Worm (Caenorhabditis elegans) whole organism, young adult: ENCODE data around the gene str-177.

Experiments
- C17E4.6 ChIP-seq: fragments of 200-800 bp; sonication (Bioruptor generic); IDR thresholded peaks from 2 replicates; pipeline ENCODE4 v1.3.6; 2022; ENCODE audit warnings: missing genetic modification reagents, missing genetic modification characterization, missing compliant biosample characterization
- D2030.7 ChIP-seq: fragments of 200-800 bp; sonication (Bioruptor generic); IDR thresholded peaks from 2 replicates; pipeline ENCODE4 v1.3.6; 2022; ENCODE audit warnings: missing genetic modification reagents, missing genetic modification characterization, missing compliant biosample characterization
- F39B2.1 ChIP-seq: fragments of 200-800 bp; sonication (Bioruptor generic); IDR thresholded peaks from 2 replicates; pipeline ENCODE4 v1.3.6; 2022; ENCODE audit warnings: missing genetic modification reagents, missing genetic modification characterization, missing compliant biosample characterization
- F52B5.7 ChIP-seq: sonication (generic microtip); optimal IDR thresholded peaks from 2 replicates; lab custom pipeline; 2016; ENCODE audit warnings: mild to moderate bottlenecking, missing genetic modification characterization, missing compliant biosample characterization
- F55B11.4 ChIP-seq: sonication (generic microtip); optimal IDR thresholded peaks from 2 replicates; lab custom pipeline; 2016; ENCODE audit warnings: missing compliant biosample characterization, missing genetic modification characterization, borderline replicate concordance; ENCODE audit not compliant: insufficient read depth
- Y79H2A.3 ChIP-seq: fragments of 200-800 bp; sonication (Bioruptor generic); conservative IDR thresholded peaks from 2 replicates; pipeline ENCODE4 v1.3.6; 2022; ENCODE audit warnings: missing genetic modification reagents, missing genetic modification characterization, missing compliant biosample characterization
- Y95B8A.8 ChIP-seq: fragments of 200-800 bp; sonication (Bioruptor generic); IDR thresholded peaks from 2 replicates; pipeline ENCODE4 v1.3.6; 2022; ENCODE audit warnings: missing genetic modification reagents, missing genetic modification characterization, missing compliant biosample characterization
- ZK185.1 ChIP-seq: sonication (generic microtip); optimal IDR thresholded peaks from 2 replicates; lab custom pipeline; 2016; ENCODE audit warnings: mild to moderate bottlenecking, missing genetic modification characterization, missing compliant biosample characterization; ENCODE audit not compliant: poor library complexity, severe bottlenecking
- ama-1 ChIP-seq, 3 experiments: fragments of 150-350 bp in 1 of 3; sonication (generic microtip) in 2 of 3; optimal IDR thresholded peaks; 2 replicates each; lab custom pipeline; 2014 to 2018; ENCODE audit warnings: missing biosample characterization in 2 of 3, missing genetic modification characterization in 2 of 3, missing genetic modification reagents in 2 of 3
- aptf-3 ChIP-seq: fragments of 200-800 bp; sonication (Bioruptor generic); IDR thresholded peaks from 2 replicates; pipeline ENCODE4 v1.3.6; 2022; ENCODE audit warnings: missing genetic modification characterization, missing compliant biosample characterization
- atf-7 ChIP-seq: sonication (generic microtip); optimal IDR thresholded peaks from 2 replicates; lab custom pipeline; 2017; ENCODE audit warnings: mild to moderate bottlenecking, missing genetic modification characterization, missing compliant biosample characterization
- attf-6 ChIP-seq: fragments of 200-800 bp; sonication (Bioruptor generic); IDR thresholded peaks from 2 replicates; pipeline ENCODE4 v1.3.6; 2022; ENCODE audit warnings: missing genetic modification reagents, missing genetic modification characterization, missing compliant biosample characterization
- ccch-3 ChIP-seq: fragments of 200-800 bp; sonication (Bioruptor generic); optimal IDR thresholded peaks from 2 replicates; lab custom pipeline; 2018; ENCODE audit warnings: mild to moderate bottlenecking, missing genetic modification characterization, missing compliant biosample characterization
- cebp-1 ChIP-seq, 2 experiments: fragments of 200-800 bp in 1 of 2; sonication (Bioruptor generic) in 1 of 2; sonication (generic microtip) in 1 of 2; IDR thresholded peaks in 1 of 2; optimal IDR thresholded peaks in 1 of 2; 2 replicates each; pipeline versions ENCODE4 v1.3.6 to Lab custom; 2017 to 2022; ENCODE audit warnings: missing compliant biosample characterization in 2 of 2, missing genetic modification characterization in 2 of 2, mild to moderate bottlenecking in 1 of 2, missing genetic modification reagents in 1 of 2, moderate library complexity in 1 of 2
- ceh-91 ChIP-seq: fragments of 200-800 bp; sonication (Bioruptor generic); IDR thresholded peaks from 2 replicates; pipeline ENCODE4 v1.3.6; 2022; ENCODE audit warnings: missing genetic modification reagents, missing genetic modification characterization, missing compliant biosample characterization
- die-1 ChIP-seq: sonication (generic microtip); optimal IDR thresholded peaks from 2 replicates; lab custom pipeline; 2016; ENCODE audit warnings: missing genotype, mild to moderate bottlenecking, missing genetic modification characterization, missing compliant biosample characterization
- ekl-4 ChIP-seq: fragments of 200-800 bp; sonication (Bioruptor generic); IDR thresholded peaks from 2 replicates; pipeline ENCODE4 v1.3.6; 2022; ENCODE audit warnings: missing genetic modification reagents, missing genetic modification characterization, missing compliant biosample characterization
- ets-4 ChIP-seq: fragments of 200-800 bp; sonication (Bioruptor generic); optimal IDR thresholded peaks from 2 replicates; lab custom pipeline; 2018; ENCODE audit warnings: mild to moderate bottlenecking, missing genetic modification characterization, missing compliant biosample characterization
- him-1 ChIP-seq: sonication (generic microtip); optimal IDR thresholded peaks from 2 replicates; lab custom pipeline; 2016; ENCODE audit warnings: missing genotype, missing genetic modification reagents, missing genetic modification characterization, missing compliant biosample characterization
- hlh-12 ChIP-seq: sonication (generic microtip); optimal IDR thresholded peaks from 2 replicates; lab custom pipeline; 2016; ENCODE audit warnings: missing genetic modification characterization, missing compliant biosample characterization
- hlh-26 ChIP-seq: fragments of 200-800 bp; sonication (Bioruptor generic); conservative IDR thresholded peaks from 2 replicates; pipeline ENCODE4 v1.3.6; 2022; ENCODE audit warnings: missing genetic modification reagents, missing genetic modification characterization, missing compliant biosample characterization
- hrde-1 ChIP-seq: sonication (generic microtip); optimal IDR thresholded peaks from 2 replicates; lab custom pipeline; 2016; ENCODE audit warnings: missing genetic modification characterization, mild to moderate bottlenecking, missing compliant biosample characterization, moderate library complexity, missing genotype, missing genetic modification reagents, borderline replicate concordance
- lin-54 ChIP-seq: fragments of 200-800 bp; sonication (Bioruptor generic); optimal IDR thresholded peaks from 2 replicates; lab custom pipeline; 2018; ENCODE audit warnings: mild to moderate bottlenecking, missing genetic modification characterization, missing compliant biosample characterization
- madf-10 ChIP-seq: sonication (generic microtip); optimal IDR thresholded peaks from 2 replicates; lab custom pipeline; 2016; ENCODE audit warnings: mild to moderate bottlenecking, missing genetic modification characterization, missing compliant biosample characterization
- mcd-1 ChIP-seq: fragments of 200-800 bp; sonication (Bioruptor generic); IDR thresholded peaks from 2 replicates; pipeline ENCODE4 v1.3.6; 2022; ENCODE audit warnings: missing genetic modification reagents, missing genetic modification characterization, missing compliant biosample characterization
- mes-4 ChIP-seq: sonication (generic microtip); optimal IDR thresholded peaks from 2 replicates; lab custom pipeline; 2016; ENCODE audit warnings: missing genotype, missing genetic modification characterization, missing compliant biosample characterization
- nfya-2 ChIP-seq: fragments of 200-800 bp; sonication (Bioruptor generic); IDR thresholded peaks from 2 replicates; pipeline ENCODE4 v1.3.6; 2022; ENCODE audit warnings: missing genetic modification reagents, missing genetic modification characterization, missing compliant biosample characterization
- nhr-179 ChIP-seq: sonication (generic microtip); optimal IDR thresholded peaks from 2 replicates; lab custom pipeline; 2016; ENCODE audit warnings: mild to moderate bottlenecking, missing genetic modification characterization, missing compliant biosample characterization
- sdz-38 ChIP-seq: sonication (generic microtip); optimal IDR thresholded peaks from 2 replicates; lab custom pipeline; 2016; ENCODE audit warnings: missing genotype, missing genetic modification characterization, missing compliant biosample characterization
- sea-2 ChIP-seq: fragments of 200-800 bp; sonication (Bioruptor generic); IDR thresholded peaks from 2 replicates; pipeline ENCODE4 v1.3.6; 2022; ENCODE audit warnings: missing genetic modification characterization, missing compliant biosample characterization
- snpc-1.1 ChIP-seq: sonication (generic microtip); optimal IDR thresholded peaks from 2 replicates; lab custom pipeline; 2017; ENCODE audit warnings: missing genetic modification characterization, mild to moderate bottlenecking, missing compliant biosample characterization, antibody characterized with exemption, moderate library complexity, missing genotype, missing genetic modification reagents; ENCODE audit not compliant: insufficient read depth
- snpc-3.4 ChIP-seq: sonication (generic microtip); optimal IDR thresholded peaks from 2 replicates; lab custom pipeline; 2017; ENCODE audit warnings: missing genetic modification characterization, mild to moderate bottlenecking, missing compliant biosample characterization, antibody characterized with exemption, moderate library complexity, missing genotype, missing genetic modification reagents
- somi-1 ChIP-seq: fragments of 200-800 bp; sonication (Bioruptor generic); optimal IDR thresholded peaks from 2 replicates; lab custom pipeline; 2018; ENCODE audit warnings: mild to moderate bottlenecking, missing genetic modification characterization, missing compliant biosample characterization
- tbp1 ChIP-seq: fragments of 200-800 bp; sonication (Bioruptor generic); optimal IDR thresholded peaks from 2 replicates; lab custom pipeline; 2018; ENCODE audit warnings: mild to moderate bottlenecking, missing genetic modification characterization, missing compliant biosample characterization
- tlf-1 ChIP-seq: fragments of 200-800 bp; sonication (Bioruptor generic); optimal IDR thresholded peaks from 2 replicates; lab custom pipeline; 2018; ENCODE audit warnings: mild to moderate bottlenecking, missing genetic modification characterization, missing compliant biosample characterization
- unc-130 ChIP-seq: sonication (generic microtip); optimal IDR thresholded peaks from 2 replicates; lab custom pipeline; 2016; ENCODE audit warnings: missing genetic modification reagents, missing genetic modification characterization, missing compliant biosample characterization
- zfh-2 ChIP-seq: fragments of 200-800 bp; sonication (Bioruptor generic); conservative IDR thresholded peaks from 2 replicates; pipeline ENCODE4 v1.3.6; 2022; ENCODE audit warnings: missing genetic modification reagents, missing genetic modification characterization, missing compliant biosample characterization
- ztf-26 ChIP-seq: sonication (generic microtip); optimal IDR thresholded peaks from 2 replicates; lab custom pipeline; 2017; ENCODE audit warnings: missing genetic modification characterization, missing compliant biosample characterization

The str-177 gene

ce11 chrV:9156679-9157078 is 42.1 kb downstream of the str-177 start, which contains the start of gene B0222.15:
B0222.15 (minus strand) TSS chrV:9156779.
- TF ChIP-seq snpc-1.1 (no peak), hlh-26 (GFP tag; lab: Robert Waterston, UW) (no peak), somi-1 (GFP tag; lab: Kevin White, UChicago) (no peak), nfya-2 (GFP tag; lab: Robert Waterston, UW) (no peak), mes-4 (tag; lab: Kevin White, UChicago) (no peak), tlf-1 (no peak), ama-1 (optimal IDR thresholded peaks at IDR 0.05; lab: Kevin White, UChicago) (no peak), ama-1 (GFP tag; optimal IDR thresholded peaks at IDR 0.05; lab: Kevin White, UChicago) (no peak), snpc-3.4 (tag; lab: Kevin White, UChicago) (no peak), cebp-1 (GFP tag; IDR thresholded peaks at IDR 0.05; lab: Robert Waterston, UW) (no peak), cebp-1 (tag; optimal IDR thresholded peaks at IDR 0.05; lab: Kevin White, UChicago) (no peak), C17E4.6 (GFP tag; lab: Robert Waterston, UW) (no peak), tbp1 (GFP tag; lab: Kevin White, UChicago) (no peak), atf-7 (tag; lab: Kevin White, UChicago) (no peak), ccch-3 (GFP tag; lab: Kevin White, UChicago) (no peak), sea-2 (GFP tag; lab: Robert Waterston, UW) (no peak), lin-54 (GFP tag; lab: Kevin White, UChicago) (no peak), attf-6 (GFP tag; lab: Robert Waterston, UW) (no peak), madf-10 (tag; lab: Kevin White, UChicago) (no peak)
- TF ChIP-seq, all 124 proteins: peak for 0

DNA sequence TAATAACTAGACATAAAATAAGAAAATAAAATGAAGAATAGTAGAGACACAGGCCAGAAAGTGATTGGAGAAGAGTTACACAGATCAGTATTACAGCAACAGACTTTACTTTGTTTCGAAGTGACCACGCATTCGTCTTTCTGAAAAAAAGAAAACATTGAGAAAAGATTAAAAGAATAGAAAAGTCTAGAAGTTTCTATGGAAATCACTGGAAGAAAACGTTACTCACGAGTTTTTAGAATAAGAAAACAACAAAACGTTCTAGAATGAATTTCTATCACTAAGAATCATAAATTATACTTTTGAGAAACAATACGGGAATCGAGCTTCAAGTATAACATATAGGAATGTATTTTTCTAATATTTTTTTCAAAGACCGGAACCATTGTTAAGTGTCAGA is 43.2 kb downstream of the str-177 start:
- TF ChIP-seq ZK185.1 (tag; lab: Kevin White, UChicago) (no peak), ztf-26 (peak; percentile 5)

- TF ChIP-seq F52B5.7 (tag; lab: Kevin White, UChicago) (no peak), Y95B8A.8 (GFP tag; lab: Robert Waterston, UW) (no peak), sdz-38 (tag; lab: Kevin White, UChicago) (no peak), unc-130 (GFP tag; lab: Kevin White, UChicago) (no peak), ceh-91 (GFP tag; lab: Robert Waterston, UW) (no peak), ets-4 (GFP tag; lab: Kevin White, UChicago) (no peak)
Measured at ce11 chrV:9154772-9155171, 44.0 kb downstream of the str-177 start, which contains the start of gene B0222.5. B0222.5 (minus strand) TSS chrV:9154872.

ce11 chrV:9152339-9152738 is 46.4 kb downstream of the str-177 start:
- no peak for TF ChIP-seq hlh-12
- TF ChIP-seq ets-4 (GFP tag; lab: Kevin White, UChicago) = no peak
- no peak for TF ChIP-seq D2030.7 (GFP tag; lab: Robert Waterston, UW)
- no peak for TF ChIP-seq ekl-4 (GFP tag; lab: Robert Waterston, UW)
- no peak for TF ChIP-seq mcd-1
- TF ChIP-seq attf-6 (GFP tag; lab: Robert Waterston, UW) = no peak
- no peak for TF ChIP-seq Y79H2A.3 (GFP tag; lab: Robert Waterston, UW)
- no peak for TF ChIP-seq mes-4 (tag; lab: Kevin White, UChicago)
- TF ChIP-seq die-1 (tag; lab: Kevin White, UChicago) = no peak
- no peak for TF ChIP-seq him-1
- no peak for TF ChIP-seq aptf-3 (GFP tag; lab: Robert Waterston, UW)
- TF ChIP-seq hrde-1 = no peak
- no peak for TF ChIP-seq zfh-2 (GFP tag; lab: Robert Waterston, UW)
- no peak for TF ChIP-seq tlf-1
- TF ChIP-seq nhr-179 (tag; lab: Kevin White, UChicago) = no peak
- no peak for TF ChIP-seq atf-7 (tag; lab: Kevin White, UChicago)
- TF ChIP-seq F39B2.1 (GFP tag; lab: Robert Waterston, UW) = no peak
- TF ChIP-seq F55B11.4 (tag; lab: Kevin White, UChicago) = no peak
- TF ChIP-seq hlh-26 (GFP tag; lab: Robert Waterston, UW) = no peak
